Fruit fly (Drosophila melanogaster) whole organism, pupa: Measurements from ENCODE around the gene CG15459.

Source experiments
- CG32121 ChIP-seq: fragments of 200-800 bp; sonication (Bioruptor generic); IDR thresholded peaks from 2 replicates; pipeline ENCODE4 v1.3.6; 2022; ENCODE audit warnings: missing biosample characterization, missing genetic modification characterization
- Pif1A ChIP-seq: fragments of 200-800 bp; sonication (Bioruptor generic); optimal IDR thresholded peaks from 3 replicates; lab custom pipeline; 2016; ENCODE audit warnings: missing biosample characterization, missing genetic modification characterization
- Snoo ChIP-seq: fragments of 200-800 bp; sonication (Bioruptor generic); optimal IDR thresholded peaks from 3 replicates; lab custom pipeline; 2017; ENCODE audit warnings: missing biosample characterization, mild to moderate bottlenecking, missing genetic modification characterization, inconsistent platforms

- TF ChIP-seq CG32121 (no peak), Pif1A (GFP tag; lab: Kevin White, UChicago) (no peak), Snoo (tag; lab: Kevin White, UChicago) (no peak)
Measured at dm6 chrX:20414099-20414498, 718 bp upstream of the CG15459 start, which contains the start of gene CG15458.
